Worm (Caenorhabditis elegans): Measurements from ENCODE around the gene lact-9.

- TF ChIP-seq ama-1 (optimal IDR thresholded peaks at IDR 0.05) (no peak), dmd-4 (tag; optimal IDR thresholded peaks at IDR 0.05; ENCODE audit: borderline replicate concordance) (no peak), Y22D7AL.16 (tag; optimal IDR thresholded peaks at IDR 0.05) (no peak), T23F11.4 (GFP tag; optimal IDR thresholded peaks at IDR 0.05) (no peak), che-1 (tag; optimal IDR thresholded peaks at IDR 0.05) (no peak), hlh-13 (GFP tag; optimal IDR thresholded peaks at IDR 0.05) (no peak), unc-42 (tag; optimal IDR thresholded peaks at IDR 0.05) (no peak), nhr-11 (tag; optimal IDR thresholded peaks at IDR 0.05) (no peak), lim-6 (tag; optimal IDR thresholded peaks at IDR 0.05) (no peak), dve-1 (tag; optimal IDR thresholded peaks at IDR 0.05) (no peak), F13H6.1 (tag; optimal IDR thresholded peaks at IDR 0.05) (no peak)
These were observed 40.0 kb downstream of the lact-9 start, which contains the start of gene C47A4.5 for ce11 chrIV:13745409-13745808.

All from whole organism, late embryonic.